Worm (Caenorhabditis elegans): ENCODE results near the gene Y62H9A.14.
A peak's percentile ranks its signal among the peaks of the same experiment; 100 is the strongest.

Y62H9A.14 gene

DNA sequence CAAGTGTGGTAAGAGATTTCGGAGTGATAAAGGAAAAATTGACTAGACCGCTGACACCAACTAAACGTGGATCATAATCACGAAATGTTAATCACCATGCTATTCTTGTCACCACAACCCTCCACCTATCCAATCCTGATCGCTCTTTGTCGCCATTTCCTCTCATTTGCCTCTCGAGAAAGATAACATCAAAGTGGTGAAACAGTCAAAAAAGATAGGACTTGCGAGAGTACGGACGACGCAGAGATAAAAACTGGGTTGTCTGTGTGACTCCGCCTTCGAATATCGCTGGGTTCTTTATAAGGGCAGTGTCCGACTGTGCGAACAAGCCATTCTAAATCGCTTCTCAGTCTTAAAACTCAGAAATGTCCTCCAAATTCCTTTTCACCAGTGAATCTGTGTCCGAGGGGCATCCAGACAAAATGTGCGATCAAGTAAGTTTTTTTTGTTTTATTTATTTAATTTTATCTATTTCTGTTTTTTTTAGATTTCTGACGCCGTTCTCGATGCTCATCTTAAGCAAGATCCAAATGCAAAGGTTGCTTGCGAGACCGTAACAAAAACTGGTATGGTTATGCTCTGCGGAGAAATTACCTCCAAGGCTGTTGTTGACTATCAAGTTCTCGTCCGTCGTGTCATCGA, 44.8 kb downstream of the Y62H9A.14 start, which contains the start of gene sams-1 (continued):
- TF ChIP-seq lin-13 (GFP tag; optimal IDR thresholded peaks at IDR 0.05) (no peak), nhr-6 (tag; optimal IDR thresholded peaks at IDR 0.05) (no peak), egl-43 (GFP tag; IDR thresholded peaks at IDR 0.05) (no peak), mep-1 (tag; optimal IDR thresholded peaks at IDR 0.05) (no peak), php-3 (GFP tag; IDR thresholded peaks at IDR 0.05) (0 out of 2 replicates have a peak, but pooled peaks have one; percentile 18), F26F4.8 (GFP tag; conservative IDR thresholded peaks at IDR 0.05) (no peak), pha-4 (GFP tag; IDR thresholded peaks at IDR 0.05) (no peak), pha-4 (tag; optimal IDR thresholded peaks at IDR 0.05) (no peak), lin-29 (GFP tag; IDR thresholded peaks at IDR 0.05) (no peak), lin-15B (tag; optimal IDR thresholded peaks at IDR 0.05) (no peak), dve-1 (tag; optimal IDR thresholded peaks at IDR 0.05; ENCODE audit: insufficient read depth) (peak; percentile 54), tra-1 (GFP tag; IDR thresholded peaks at IDR 0.05) (no peak), nhr-111 (GFP tag; optimal IDR thresholded peaks at IDR 0.05) (no peak), mxl-3 (GFP tag; optimal IDR thresholded peaks at IDR 0.05) (peak; percentile 58), zfp-2 (tag; optimal IDR thresholded peaks at IDR 0.05) (no peak), ceh-28 (tag; optimal IDR thresholded peaks at IDR 0.05) (no peak), aly-2 (tag; optimal IDR thresholded peaks at IDR 0.05) (no peak), hlh-11 (tag; optimal IDR thresholded peaks at IDR 0.05) (peak; percentile 55), ceh-62 (tag; optimal IDR thresholded peaks at IDR 0.05) (no peak), ZK546.5 (tag; optimal IDR thresholded peaks at IDR 0.05) (no peak), nhr-25 (tag; optimal IDR thresholded peaks at IDR 0.05; ENCODE audit: borderline replicate concordance, insufficient read depth) (no peak), tag-97 (GFP tag; IDR thresholded peaks at IDR 0.05) (no peak), daf-16 (GFP tag; optimal IDR thresholded peaks at IDR 0.05) (no peak), daf-16 (tag; optimal IDR thresholded peaks at IDR 0.05) (no peak), pqm-1 (tag; optimal IDR thresholded peaks at IDR 0.05) (peak; percentile 14), zag-1 (tag; optimal IDR thresholded peaks at IDR 0.05) (no peak), dmd-9 (GFP tag; IDR thresholded peaks at IDR 0.05) (no peak), unc-39 (tag; optimal IDR thresholded peaks at IDR 0.05) (no peak), F44E2.7 (GFP tag; IDR thresholded peaks at IDR 0.05) (no peak), ceh-20 (GFP tag; IDR thresholded peaks at IDR 0.05) (no peak), lir-3 (tag; optimal IDR thresholded peaks at IDR 0.05) (no peak), ctbp-1 (GFP tag; IDR thresholded peaks at IDR 0.05) (no peak), nhr-41 (GFP tag; IDR thresholded peaks at IDR 0.05) (no peak), nhr-102 (tag; optimal IDR thresholded peaks at IDR 0.05) (no peak), Y105C5A.15 (GFP tag; IDR thresholded peaks at IDR 0.05) (no peak), lim-7 (GFP tag; IDR thresholded peaks at IDR 0.05) (no peak), fkh-10 (GFP tag; optimal IDR thresholded peaks at IDR 0.05) (no peak), nhr-10 (tag; optimal IDR thresholded peaks at IDR 0.05) (no peak), aha-1 (tag) (peak; percentile 58), F49E8.2 (tag; optimal IDR thresholded peaks at IDR 0.05; ENCODE audit: borderline replicate concordance) (no peak), gei-8 (GFP tag; optimal IDR thresholded peaks at IDR 0.05) (no peak), D1046.2 (GFP tag; IDR thresholded peaks at IDR 0.05) (no peak), zip-2 (tag; optimal IDR thresholded peaks at IDR 0.05) (no peak), Y75B8A.6 (GFP tag; IDR thresholded peaks at IDR 0.05) (no peak), ceh-44 (GFP tag; IDR thresholded peaks at IDR 0.05) (no peak), daf-19 (GFP tag; conservative IDR thresholded peaks at IDR 0.05) (no peak), egl-27 (tag; optimal IDR thresholded peaks at IDR 0.05) (no peak)

Measured in whole organism, L4 larva.